Fruit fly (Drosophila melanogaster): ENCODE data around the gene CG8032.
A peak's percentile ranks its signal among the peaks of the same experiment; 100 is the strongest.

The CG8032 gene

dm6 chr3R:8652731-8653130 lies 11.2 kb upstream of the CG8032 start, which contains the start of the genes Sys1 and Dhod (continued):
- TF ChIP-seq CG3407 (GFP tag; optimal IDR thresholded peaks at IDR 0.05) (no peak), inv (GFP tag; IDR thresholded peaks at IDR 0.05; ENCODE audit: partially characterized antibody) (peak; percentile 78), sim (GFP tag; IDR thresholded peaks at IDR 0.05) (no peak), CG4328 (GFP tag; optimal IDR thresholded peaks at IDR 0.05) (no peak), az2 (GFP tag; optimal IDR thresholded peaks at IDR 0.05) (peak; percentile 53), CG11398 (GFP tag; optimal IDR thresholded peaks at IDR 0.05) (peak; percentile 43), salm (tag; optimal IDR thresholded peaks at IDR 0.05) (no peak), CG33557 (GFP tag; optimal IDR thresholded peaks at IDR 0.05) (peak; percentile 28), Rfx (GFP tag; IDR thresholded peaks at IDR 0.05) (peak; percentile 77), Rx (GFP tag; IDR thresholded peaks at IDR 0.05) (0 out of 2 replicates have a peak, but pooled peaks have one; percentile 12), mam (GFP tag; optimal IDR thresholded peaks at IDR 0.05) (peak; percentile 81), Chrac-16 (GFP tag; optimal IDR thresholded peaks at IDR 0.05) (peak; percentile 51), Dfd (GFP tag; optimal IDR thresholded peaks at IDR 0.05) (no peak), Ets65A (GFP tag) (peak; percentile 97), CG6254 (GFP tag; optimal IDR thresholded peaks at IDR 0.05) (peak; percentile 12), bigmax (GFP tag; optimal IDR thresholded peaks at IDR 0.05) (no peak), Nf-YA (GFP tag; IDR thresholded peaks at IDR 0.05) (peak; percentile 24; the same call in 1 of the 2 replicates), grn (GFP tag; optimal IDR thresholded peaks at IDR 0.05) (no peak), chinmo (GFP tag; IDR thresholded peaks at IDR 0.05; ENCODE audit: partially characterized antibody) (peak; percentile 65; the same call in 1 of the 4 replicates), knrl (GFP tag; IDR thresholded peaks at IDR 0.05; ENCODE audit: partially characterized antibody) (peak; percentile 87), Gug (GFP tag; IDR thresholded peaks at IDR 0.05) (peak; percentile 81), shn (GFP tag; optimal IDR thresholded peaks at IDR 0.05) (peak; percentile 49), zf30C (GFP tag; optimal IDR thresholded peaks at IDR 0.05) (peak; percentile 83), CG12942 (GFP tag; optimal IDR thresholded peaks at IDR 0.05) (peak; percentile 45), CG4360 (GFP tag; IDR thresholded peaks at IDR 0.05) (no peak), da (GFP tag; optimal IDR thresholded peaks at IDR 0.05) (no peak), trh (GFP tag; optimal IDR thresholded peaks at IDR 0.05) (no peak), CG6765 (GFP tag; optimal IDR thresholded peaks at IDR 0.05) (no peak), vnd (GFP tag; IDR thresholded peaks at IDR 0.05; ENCODE audit: partially characterized antibody) (peak; percentile 85), CG15479 (GFP tag; optimal IDR thresholded peaks at IDR 0.05) (no peak), CG17568 (GFP tag; optimal IDR thresholded peaks at IDR 0.05) (no peak), Spps (tag; optimal IDR thresholded peaks at IDR 0.05) (peak; percentile 15), CG10979 (tag; optimal IDR thresholded peaks at IDR 0.05) (peak; percentile 61), hth (optimal IDR thresholded peaks at IDR 0.05) (no peak), CG2875 (GFP tag; optimal IDR thresholded peaks at IDR 0.05) (no peak), HmgZ (tag; optimal IDR thresholded peaks at IDR 0.05) (peak; percentile 76), NfI (GFP tag; optimal IDR thresholded peaks at IDR 0.05) (peak; percentile 55), wor (GFP tag; IDR thresholded peaks at IDR 0.05) (peak; percentile 27; the same call in 1 of the 2 replicates), lbe (GFP tag; optimal IDR thresholded peaks at IDR 0.05) (peak; percentile 72), CG14050 (GFP tag; IDR thresholded peaks at IDR 0.05) (no peak), sug (tag; optimal IDR thresholded peaks at IDR 0.05) (peak; percentile 68), CG15601 (tag; optimal IDR thresholded peaks at IDR 0.05) (no peak), maf-S (GFP tag; optimal IDR thresholded peaks at IDR 0.05) (peak; percentile 67), pfk (GFP tag; optimal IDR thresholded peaks at IDR 0.05) (no peak), eve (GFP tag; optimal IDR thresholded peaks at IDR 0.05) (no peak), dan (GFP tag; IDR thresholded peaks at IDR 0.05) (no peak), HHEX (GFP tag; optimal IDR thresholded peaks at IDR 0.05) (peak; percentile 38), Gsc (GFP tag; IDR thresholded peaks at IDR 0.05) (no peak), ATbp (GFP tag; optimal IDR thresholded peaks at IDR 0.05) (no peak), CG15514 (GFP tag; optimal IDR thresholded peaks at IDR 0.05) (peak; percentile 75), CG4707 (GFP tag; optimal IDR thresholded peaks at IDR 0.05) (no peak)
